Worm (Caenorhabditis elegans) whole organism, young adult: Measurements from ENCODE around the gene mrps-14.

Source experiments
- B0035.1 ChIP-seq: sonication (generic microtip); optimal IDR thresholded peaks from 2 replicates; lab custom pipeline; 2016; ENCODE audit warnings: missing genetic modification characterization, mild to moderate bottlenecking, missing compliant biosample characterization, missing genotype, missing genetic modification reagents
- B0336.3 ChIP-seq: fragments of 200-800 bp; sonication (Bioruptor generic); IDR thresholded peaks from 2 replicates; pipeline ENCODE4 v1.3.6; 2022; ENCODE audit warnings: missing genetic modification characterization, missing compliant biosample characterization
- F22D6.2 ChIP-seq: sonication (generic microtip); optimal IDR thresholded peaks from 2 replicates; lab custom pipeline; 2016; ENCODE audit warnings: mild to moderate bottlenecking, missing genetic modification characterization, missing compliant biosample characterization
- F33H1.4 ChIP-seq: fragments of 200-800 bp; sonication (Bioruptor generic); IDR thresholded peaks from 2 replicates; pipeline ENCODE4 v1.3.6; 2022; ENCODE audit warnings: missing genetic modification reagents, missing genetic modification characterization, missing compliant biosample characterization
- F55B11.4 ChIP-seq: sonication (generic microtip); optimal IDR thresholded peaks from 2 replicates; lab custom pipeline; 2016; ENCODE audit warnings: missing compliant biosample characterization, missing genetic modification characterization, borderline replicate concordance; ENCODE audit not compliant: insufficient read depth
- T07F8.4 ChIP-seq: sonication (generic microtip); optimal IDR thresholded peaks from 2 replicates; lab custom pipeline; 2016; ENCODE audit warnings: mild to moderate bottlenecking, missing genetic modification characterization, moderate library complexity, missing compliant biosample characterization
- Y53G8AR.9 ChIP-seq: fragments of 200-800 bp; sonication (Bioruptor generic); conservative IDR thresholded peaks from 2 replicates; pipeline ENCODE4 v1.3.6; 2022; ENCODE audit warnings: missing genetic modification reagents, missing genetic modification characterization, missing compliant biosample characterization
- Y79H2A.3 ChIP-seq: fragments of 200-800 bp; sonication (Bioruptor generic); conservative IDR thresholded peaks from 2 replicates; pipeline ENCODE4 v1.3.6; 2022; ENCODE audit warnings: missing genetic modification reagents, missing genetic modification characterization, missing compliant biosample characterization
- Y95B8A.8 ChIP-seq: fragments of 200-800 bp; sonication (Bioruptor generic); IDR thresholded peaks from 2 replicates; pipeline ENCODE4 v1.3.6; 2022; ENCODE audit warnings: missing genetic modification reagents, missing genetic modification characterization, missing compliant biosample characterization
- akir-1 ChIP-seq: fragments of 200-800 bp; sonication (Bioruptor generic); optimal IDR thresholded peaks from 2 replicates; lab custom pipeline; 2018; ENCODE audit warnings: mild to moderate bottlenecking, missing genetic modification characterization, moderate library complexity, missing compliant biosample characterization
- ama-1 ChIP-seq, 3 experiments: fragments of 150-350 bp in 1 of 3; sonication (generic microtip) in 2 of 3; optimal IDR thresholded peaks; 2 replicates each; lab custom pipeline; 2014 to 2018; ENCODE audit warnings: missing biosample characterization in 2 of 3, missing genetic modification characterization in 2 of 3, missing genetic modification reagents in 2 of 3
- dpl-1 ChIP-seq: fragments of 150-350 bp; optimal IDR thresholded peaks from 2 replicates; lab custom pipeline; 2014; ENCODE audit warnings: missing biosample characterization, missing genetic modification reagents, missing genetic modification characterization
- egl-18 ChIP-seq: fragments of 200-800 bp; sonication (Bioruptor generic); IDR thresholded peaks from 2 replicates; pipeline ENCODE4 v1.3.6; 2022; ENCODE audit warnings: missing genetic modification reagents, missing genetic modification characterization, missing compliant biosample characterization
- egrh-3 ChIP-seq: fragments of 200-800 bp; sonication (Bioruptor generic); IDR thresholded peaks from 2 replicates; pipeline ENCODE4 v1.3.6; 2022; ENCODE audit warnings: missing genetic modification reagents, missing genetic modification characterization, missing compliant biosample characterization
- ekl-4 ChIP-seq: fragments of 200-800 bp; sonication (Bioruptor generic); IDR thresholded peaks from 2 replicates; pipeline ENCODE4 v1.3.6; 2022; ENCODE audit warnings: missing genetic modification reagents, missing genetic modification characterization, missing compliant biosample characterization
- gei-17 ChIP-seq: fragments of 200-800 bp; sonication (Bioruptor generic); optimal IDR thresholded peaks from 2 replicates; lab custom pipeline; 2018; ENCODE audit warnings: mild to moderate bottlenecking, missing genetic modification characterization, missing compliant biosample characterization
- hrde-1 ChIP-seq: sonication (generic microtip); optimal IDR thresholded peaks from 2 replicates; lab custom pipeline; 2016; ENCODE audit warnings: missing genetic modification characterization, mild to moderate bottlenecking, missing compliant biosample characterization, moderate library complexity, missing genotype, missing genetic modification reagents, borderline replicate concordance
- let-526 ChIP-seq: fragments of 200-800 bp; sonication (Bioruptor generic); IDR thresholded peaks from 2 replicates; pipeline ENCODE4 v1.3.6; 2022; ENCODE audit warnings: missing genetic modification reagents, missing genetic modification characterization, missing compliant biosample characterization
- lin-35 ChIP-seq, 3 experiments: fragments of 150-350 bp in 2 of 3; sonication (generic microtip) in 1 of 3; optimal IDR thresholded peaks; 2 replicates each; lab custom pipeline; 2014 to 2018; ENCODE audit warnings: missing biosample characterization in 3 of 3, missing genetic modification characterization in 3 of 3, missing genetic modification reagents in 3 of 3
- lin-40 ChIP-seq: sonication (generic microtip); optimal IDR thresholded peaks from 2 replicates; lab custom pipeline; 2016; ENCODE audit warnings: missing genetic modification characterization, mild to moderate bottlenecking, missing compliant biosample characterization, missing genotype, missing genetic modification reagents
- madf-10 ChIP-seq: sonication (generic microtip); optimal IDR thresholded peaks from 2 replicates; lab custom pipeline; 2016; ENCODE audit warnings: mild to moderate bottlenecking, missing genetic modification characterization, missing compliant biosample characterization
- nfyb-1 ChIP-seq: fragments of 200-800 bp; sonication (Bioruptor generic); IDR thresholded peaks from 2 replicates; pipeline ENCODE4 v1.3.6; 2022; ENCODE audit warnings: missing genetic modification reagents, missing genetic modification characterization, missing compliant biosample characterization
- nhr-27 ChIP-seq: fragments of 200-800 bp; sonication (Bioruptor generic); optimal IDR thresholded peaks from 2 replicates; lab custom pipeline; 2018; ENCODE audit warnings: mild to moderate bottlenecking, missing genetic modification characterization, moderate library complexity, missing compliant biosample characterization
- nhr-80 ChIP-seq: sonication (generic microtip); optimal IDR thresholded peaks from 2 replicates; lab custom pipeline; 2016; ENCODE audit warnings: missing genetic modification characterization, missing compliant biosample characterization
- nhr-90 ChIP-seq: sonication (generic microtip); optimal IDR thresholded peaks from 2 replicates; lab custom pipeline; 2016; ENCODE audit warnings: missing genotype, mild to moderate bottlenecking, missing genetic modification characterization, missing compliant biosample characterization
- pbrm-1 ChIP-seq: fragments of 200-800 bp; sonication (Bioruptor generic); IDR thresholded peaks from 2 replicates; pipeline ENCODE4 v1.3.6; 2022; ENCODE audit warnings: missing genetic modification reagents, missing genetic modification characterization, missing compliant biosample characterization
- rcor-1 ChIP-seq: fragments of 200-800 bp; sonication (Bioruptor generic); IDR thresholded peaks from 2 replicates; pipeline ENCODE4 v1.3.6; 2022; ENCODE audit warnings: missing genetic modification reagents, missing genetic modification characterization, missing compliant biosample characterization
- rec-8 ChIP-seq, 2 experiments: sonication (generic microtip); optimal IDR thresholded peaks; 2 replicates each; lab custom pipeline; 2016; ENCODE audit warnings: mild to moderate bottlenecking in 2 of 2, missing genetic modification characterization in 2 of 2, missing genetic modification reagents in 2 of 2, missing genotype in 2 of 2, missing biosample characterization in 1 of 2, missing compliant biosample characterization in 1 of 2, moderate library complexity in 1 of 2
- sdz-38 ChIP-seq: sonication (generic microtip); optimal IDR thresholded peaks from 2 replicates; lab custom pipeline; 2016; ENCODE audit warnings: missing genotype, missing genetic modification characterization, missing compliant biosample characterization
- sea-2 ChIP-seq: fragments of 200-800 bp; sonication (Bioruptor generic); IDR thresholded peaks from 2 replicates; pipeline ENCODE4 v1.3.6; 2022; ENCODE audit warnings: missing genetic modification characterization, missing compliant biosample characterization
- snpc-1.1 ChIP-seq: sonication (generic microtip); optimal IDR thresholded peaks from 2 replicates; lab custom pipeline; 2017; ENCODE audit warnings: missing genetic modification characterization, mild to moderate bottlenecking, missing compliant biosample characterization, antibody characterized with exemption, moderate library complexity, missing genotype, missing genetic modification reagents; ENCODE audit not compliant: insufficient read depth
- snpc-1.3 ChIP-seq: sonication (generic microtip); optimal IDR thresholded peaks from 2 replicates; lab custom pipeline; 2017; ENCODE audit warnings: missing genetic modification characterization, mild to moderate bottlenecking, missing compliant biosample characterization, antibody characterized with exemption, moderate library complexity, missing genotype, missing genetic modification reagents; ENCODE audit not compliant: insufficient read depth
- tbp1 ChIP-seq: fragments of 200-800 bp; sonication (Bioruptor generic); optimal IDR thresholded peaks from 2 replicates; lab custom pipeline; 2018; ENCODE audit warnings: mild to moderate bottlenecking, missing genetic modification characterization, missing compliant biosample characterization
- tlf-1 ChIP-seq: fragments of 200-800 bp; sonication (Bioruptor generic); optimal IDR thresholded peaks from 2 replicates; lab custom pipeline; 2018; ENCODE audit warnings: mild to moderate bottlenecking, missing genetic modification characterization, missing compliant biosample characterization
- unc-62 ChIP-seq: fragments of 150-350 bp; optimal IDR thresholded peaks from 2 replicates; lab custom pipeline; 2014; ENCODE audit warnings: missing biosample characterization, missing genetic modification reagents, missing genetic modification characterization
- xnd-1 ChIP-seq: sonication (generic microtip); optimal IDR thresholded peaks from 2 replicates; lab custom pipeline; 2016; ENCODE audit warnings: missing genotype, missing genetic modification reagents, missing genetic modification characterization, missing compliant biosample characterization
- zfh-2 ChIP-seq: fragments of 200-800 bp; sonication (Bioruptor generic); conservative IDR thresholded peaks from 2 replicates; pipeline ENCODE4 v1.3.6; 2022; ENCODE audit warnings: missing genetic modification reagents, missing genetic modification characterization, missing compliant biosample characterization
- zim-3 ChIP-seq: sonication (generic microtip); optimal IDR thresholded peaks from 2 replicates; lab custom pipeline; 2017; ENCODE audit warnings: mild to moderate bottlenecking, missing genetic modification characterization, moderate library complexity, missing compliant biosample characterization
- ztf-28 ChIP-seq: fragments of 200-800 bp; sonication (Bioruptor generic); IDR thresholded peaks from 2 replicates; pipeline ENCODE4 v1.3.6; 2022; ENCODE audit warnings: missing genetic modification reagents, missing genetic modification characterization, missing compliant biosample characterization
- ztf-3 ChIP-seq: fragments of 200-800 bp; sonication (Bioruptor generic); optimal IDR thresholded peaks from 2 replicates; lab custom pipeline; 2018; ENCODE audit warnings: mild to moderate bottlenecking, missing genetic modification characterization, missing compliant biosample characterization

mrps-14 gene

ce11 chrII:10206425-10206824, 35.9 kb downstream of the mrps-14 start, which contains the start of gene T01E8.1:
TSS of gene T01E8.1 (plus strand) at chrII:10206725.
- no peak for TF ChIP-seq nfyb-1
- TF ChIP-seq nhr-27: no peak
- no peak for TF ChIP-seq Y79H2A.3 (GFP tag; lab: Robert Waterston, UW)
- no peak for TF ChIP-seq snpc-1.3
- TF ChIP-seq egrh-3 (GFP tag; lab: Robert Waterston, UW): no peak
- TF ChIP-seq gei-17 (GFP tag; lab: Kevin White, UChicago): no peak
- TF ChIP-seq ekl-4 (GFP tag; lab: Robert Waterston, UW): no peak
- no peak for TF ChIP-seq lin-35 (GFP tag; optimal IDR thresholded peaks at IDR 0.05; lab: Kevin White, UChicago)
- TF ChIP-seq F55B11.4 (tag; lab: Kevin White, UChicago): no peak
- no peak for TF ChIP-seq madf-10 (tag; lab: Kevin White, UChicago)
- TF ChIP-seq tlf-1 (GFP tag; lab: Kevin White, UChicago): no peak
- no peak for TF ChIP-seq B0336.3 (GFP tag; lab: Robert Waterston, UW)
- TF ChIP-seq F22D6.2 (tag; lab: Kevin White, UChicago): no peak
- TF ChIP-seq nhr-80: no peak
- no peak for TF ChIP-seq ztf-28
- TF ChIP-seq egl-18 (GFP tag; lab: Robert Waterston, UW): no peak
- TF ChIP-seq sea-2 (GFP tag; lab: Robert Waterston, UW): no peak
- TF ChIP-seq akir-1 (GFP tag; lab: Kevin White, UChicago): no peak

- no peak for TF ChIP-seq let-526 (GFP tag; lab: Robert Waterston, UW)
- TF ChIP-seq F33H1.4 (GFP tag; lab: Robert Waterston, UW): no peak
- no peak for TF ChIP-seq Y53G8AR.9
- TF ChIP-seq zfh-2 (GFP tag; lab: Robert Waterston, UW): peak; percentile 57
- TF ChIP-seq snpc-1.1: no peak
- TF ChIP-seq pbrm-1 (GFP tag; lab: Robert Waterston, UW): no peak
- TF ChIP-seq rec-8 (tag; optimal IDR thresholded peaks at IDR 0.05; lab: Kevin White, UChicago): no peak
- no peak for TF ChIP-seq sdz-38 (tag; lab: Kevin White, UChicago)
These were observed 37.8 kb downstream of the mrps-14 start for ce11 chrII:10204428-10205049.

ce11 chrII:10203765-10204164, 38.5 kb downstream of the mrps-14 start:
- TF ChIP-seq tbp1 (GFP tag; lab: Kevin White, UChicago) (no peak), zim-3 (tag; lab: Kevin White, UChicago) (no peak), Y95B8A.8 (no peak), lin-40 (tag; lab: Kevin White, UChicago) (no peak), rcor-1 (GFP tag; lab: Robert Waterston, UW) (no peak), hrde-1 (tag; lab: Kevin White, UChicago) (no peak), ztf-3 (GFP tag; lab: Kevin White, UChicago) (no peak), ama-1 (optimal IDR thresholded peaks at IDR 0.05; lab: Kevin White, UChicago) (no peak), ama-1 (GFP tag; optimal IDR thresholded peaks at IDR 0.05; lab: Kevin White, UChicago) (no peak), dpl-1 (no peak), ztf-28 (no peak), lin-35 (GFP tag; optimal IDR thresholded peaks at IDR 0.05; lab: Kevin White, UChicago) (no peak), unc-62 (GFP tag; lab: Kevin White, UChicago) (no peak), T07F8.4 (tag; lab: Kevin White, UChicago) (no peak), nhr-90 (tag; lab: Kevin White, UChicago) (no peak), xnd-1 (tag; lab: Kevin White, UChicago) (no peak), B0035.1 (tag; lab: Kevin White, UChicago) (no peak)
